Fruit fly (Drosophila melanogaster) whole organism, embryonic: ENCODE measurements around the gene NfI.
A peak's percentile ranks its signal among the peaks of the same experiment; 100 is the strongest.

Source experiments
- Asciz ChIP-seq: fragments of 200-800 bp; sonication (Bioruptor generic); optimal IDR thresholded peaks from 2 replicates; lab custom pipeline; 2017; ENCODE audit warnings: missing biosample characterization, mild to moderate bottlenecking, missing genetic modification characterization, missing genetic modification reagents
- CG10147 ChIP-seq: fragments of 200-800 bp; sonication (Bioruptor generic); optimal IDR thresholded peaks from 2 replicates; lab custom pipeline; 2019; ENCODE audit warnings: missing biosample characterization, mild to moderate bottlenecking, missing genetic modification characterization, moderate library complexity
- CG1024 ChIP-seq: fragments of 200-800 bp; sonication (Bioruptor generic); IDR thresholded peaks from 2 replicates; pipeline ENCODE4 v1.3.6; 2022; ENCODE audit warnings: missing biosample characterization, missing genetic modification characterization
- CG10267 ChIP-seq: fragments of 200-800 bp; sonication (Bioruptor generic); optimal IDR thresholded peaks from 2 replicates; lab custom pipeline; 2018; ENCODE audit warnings: missing biosample characterization, mild to moderate bottlenecking, missing genetic modification characterization, moderate library complexity
- CG10431 ChIP-seq: fragments of 200-800 bp; sonication (Bioruptor generic); optimal IDR thresholded peaks from 3 replicates; lab custom pipeline; 2018; ENCODE audit warnings: missing biosample characterization, mild to moderate bottlenecking, missing genetic modification characterization
- CG12391 ChIP-seq: fragments of 200-800 bp; sonication (Bioruptor generic); optimal IDR thresholded peaks from 3 replicates; lab custom pipeline; 2018; ENCODE audit warnings: missing biosample characterization, mild to moderate bottlenecking, missing genetic modification characterization, moderate library complexity
- CG13123 ChIP-seq: fragments of 200-800 bp; sonication (Bioruptor generic); optimal IDR thresholded peaks from 2 replicates; lab custom pipeline; 2016; ENCODE audit warnings: missing biosample characterization, missing genetic modification characterization
- CG14050 ChIP-seq: fragments of 200-800 bp; sonication (Bioruptor generic); IDR thresholded peaks from 3 replicates; pipeline ENCODE4 v1.3.6; 2022; ENCODE audit warnings: missing biosample characterization, missing genetic modification characterization
- CG15696 ChIP-seq: fragments of 200-800 bp; sonication (Bioruptor generic); optimal IDR thresholded peaks from 2 replicates; lab custom pipeline; 2019; ENCODE audit warnings: missing biosample characterization, mild to moderate bottlenecking, missing genetic modification characterization, moderate library complexity
- CG1603 ChIP-seq: fragments of 200-800 bp; sonication (Bioruptor generic); optimal IDR thresholded peaks from 2 replicates; lab custom pipeline; 2019; ENCODE audit warnings: missing biosample characterization, mild to moderate bottlenecking, missing genetic modification characterization, moderate library complexity
- CG16815 ChIP-seq: fragments of 200-800 bp; sonication (Bioruptor generic); optimal IDR thresholded peaks from 3 replicates; lab custom pipeline; 2017; ENCODE audit warnings: missing biosample characterization, mild to moderate bottlenecking, missing genetic modification characterization
- CG17186 ChIP-seq: fragments of 200-800 bp; sonication (Bioruptor generic); optimal IDR thresholded peaks from 3 replicates; lab custom pipeline; 2017; ENCODE audit warnings: missing biosample characterization, missing genetic modification reagents, missing genetic modification characterization
- CG17359 ChIP-seq: fragments of 200-800 bp; sonication (Bioruptor generic); optimal IDR thresholded peaks from 3 replicates; lab custom pipeline; 2018; ENCODE audit warnings: missing biosample characterization, mild to moderate bottlenecking, missing genetic modification characterization, moderate library complexity
- CG17568 ChIP-seq: fragments of 200-800 bp; sonication (Bioruptor generic); optimal IDR thresholded peaks from 2 replicates; lab custom pipeline; 2018; ENCODE audit warnings: missing biosample characterization, mild to moderate bottlenecking, missing genetic modification characterization, moderate library complexity
- CG1792 ChIP-seq: fragments of 200-800 bp; sonication (Bioruptor generic); optimal IDR thresholded peaks from 2 replicates; lab custom pipeline; 2016; ENCODE audit warnings: missing biosample characterization, missing genetic modification characterization
- CG2199 ChIP-seq: fragments of 200-800 bp; sonication (Bioruptor generic); IDR thresholded peaks from 3 replicates; pipeline ENCODE4 v1.3.6; 2022; ENCODE audit warnings: missing biosample characterization, missing genetic modification characterization
- CG8089 ChIP-seq: fragments of 200-800 bp; sonication (Bioruptor generic); optimal IDR thresholded peaks from 3 replicates; lab custom pipeline; 2016; ENCODE audit warnings: missing biosample characterization, missing genetic modification characterization
- CG8765 ChIP-seq: fragments of 200-800 bp; sonication (Bioruptor generic); IDR thresholded peaks from 2 replicates; pipeline ENCODE4 v1.3.6; 2022; ENCODE audit warnings: missing biosample characterization, missing genetic modification characterization
- CG8924 ChIP-seq: fragments of 200-800 bp; optimal IDR thresholded peaks from 3 replicates; lab custom pipeline; 2019; ENCODE audit warnings: missing biosample characterization, mild to moderate bottlenecking, missing genetic modification characterization, moderate library complexity
- CG9727 ChIP-seq: fragments of 200-800 bp; sonication (Bioruptor generic); optimal IDR thresholded peaks from 3 replicates; lab custom pipeline; 2017; ENCODE audit warnings: missing biosample characterization, mild to moderate bottlenecking, missing genetic modification characterization
- Hmx ChIP-seq: fragments of 200-800 bp; sonication (Bioruptor generic); optimal IDR thresholded peaks from 2 replicates; lab custom pipeline; 2016; ENCODE audit warnings: missing biosample characterization, missing genetic modification characterization
- Hsf ChIP-seq: fragments of 200-800 bp; sonication (Bioruptor generic); optimal IDR thresholded peaks from 3 replicates; lab custom pipeline; 2016; ENCODE audit warnings: missing biosample characterization, missing genetic modification characterization
- Med ChIP-seq: fragments of 200-800 bp; sonication (Bioruptor generic); peaks from one replicate; lab custom pipeline; 2016; ENCODE audit warnings: missing biosample characterization, missing genetic modification characterization, mild to moderate bottlenecking, inconsistent platforms, moderate library complexity
- NC2β ChIP-seq: fragments of 200-800 bp; sonication (Bioruptor generic); optimal IDR thresholded peaks from 2 replicates; lab custom pipeline; 2016; ENCODE audit warnings: missing biosample characterization, missing genetic modification characterization
- Sox100B ChIP-seq: fragments of 200-800 bp; sonication (Bioruptor generic); optimal IDR thresholded peaks from 3 replicates; lab custom pipeline; 2018; ENCODE audit warnings: missing biosample characterization, mild to moderate bottlenecking, missing genetic modification characterization
- Xrp1 ChIP-seq: fragments of 200-800 bp; sonication (Bioruptor generic); IDR thresholded peaks from 2 replicates; pipeline ENCODE4 v1.3.6; 2022; ENCODE audit warnings: missing biosample characterization, missing genetic modification characterization
- bowl ChIP-seq: fragments of 200-800 bp; sonication (Bioruptor generic); IDR thresholded peaks from 2 replicates; pipeline ENCODE4 v1.3.6; 2022; ENCODE audit warnings: missing biosample characterization, missing genetic modification characterization
- bsh ChIP-seq, 2 experiments: fragments of 200-800 bp; sonication (Bioruptor generic); optimal IDR thresholded peaks; 2 replicates each; lab custom pipeline; 2017 to 2018; ENCODE audit warnings: mild to moderate bottlenecking in 2 of 2, missing biosample characterization in 2 of 2, missing genetic modification characterization in 2 of 2, moderate library complexity in 1 of 2
- cg ChIP-seq: fragments of 200-800 bp; sonication (Bioruptor generic); optimal IDR thresholded peaks from 3 replicates; lab custom pipeline; 2019; ENCODE audit warnings: missing biosample characterization, mild to moderate bottlenecking, missing genetic modification characterization, moderate library complexity
- dan ChIP-seq: fragments of 200-800 bp; sonication (Bioruptor generic); IDR thresholded peaks from 2 replicates; pipeline ENCODE4 v1.3.6; 2022; ENCODE audit warnings: missing biosample characterization, missing genetic modification characterization
- dysf ChIP-seq: fragments of 200-800 bp; sonication (Bioruptor generic); IDR thresholded peaks from 3 replicates; pipeline ENCODE4 v1.3.6; 2022; ENCODE audit warnings: missing biosample characterization, missing genetic modification characterization
- eve ChIP-seq, 2 experiments: fragments of >200 bp; optimal IDR thresholded peaks; 2 replicates each; lab custom pipeline; 2017; ENCODE audit warnings: missing biosample characterization in 2 of 2, missing genetic modification characterization in 2 of 2
- fd3F ChIP-seq: fragments of 200-800 bp; sonication (Bioruptor generic); optimal IDR thresholded peaks from 2 replicates; lab custom pipeline; 2018; ENCODE audit warnings: missing biosample characterization, mild to moderate bottlenecking, missing genetic modification characterization, moderate library complexity
- gcm ChIP-seq: fragments of 200-800 bp; sonication (Bioruptor generic); optimal IDR thresholded peaks from 2 replicates; lab custom pipeline; 2019; ENCODE audit warnings: missing biosample characterization, mild to moderate bottlenecking, missing genetic modification characterization, moderate library complexity
- gcm2 ChIP-seq: fragments of 200-800 bp; sonication (Bioruptor generic); optimal IDR thresholded peaks from 2 replicates; lab custom pipeline; 2016; ENCODE audit warnings: missing biosample characterization, missing genetic modification characterization
- gem ChIP-seq: fragments of 200-800 bp; sonication (Bioruptor generic); optimal IDR thresholded peaks from 2 replicates; lab custom pipeline; 2019; ENCODE audit warnings: missing biosample characterization, mild to moderate bottlenecking, missing genetic modification characterization, moderate library complexity
- inv ChIP-seq: fragments of 200-800 bp; sonication (Bioruptor generic); IDR thresholded peaks from 2 replicates; pipeline ENCODE4 v1.3.6; 2022; ENCODE audit warnings: missing biosample characterization, missing genetic modification characterization; ENCODE audit not compliant: partially characterized antibody
- kni ChIP-seq: fragments of 200-800 bp; sonication (Bioruptor generic); optimal IDR thresholded peaks from 3 replicates; lab custom pipeline; 2017; ENCODE audit warnings: mild to moderate bottlenecking, missing biosample characterization, missing genetic modification reagents, missing genetic modification characterization
- mirr ChIP-seq: fragments of 200-800 bp; sonication (Bioruptor generic); optimal IDR thresholded peaks from 3 replicates; lab custom pipeline; 2018; ENCODE audit warnings: missing biosample characterization, mild to moderate bottlenecking, missing genetic modification characterization
- prd ChIP-seq, 3 experiments: fragments of >200 bp in 2 of 3; fragments of 200-800 bp in 1 of 3; sonication (Bioruptor generic) in 1 of 3; optimal IDR thresholded peaks in 2 of 3; IDR thresholded peaks in 1 of 3; 2 replicates in 2 of 3; 3 replicates in 1 of 3; pipeline versions ENCODE4 v1.3.6 to Lab custom; 2017 to 2022; ENCODE audit warnings: missing biosample characterization in 1 of 3, missing genetic modification characterization in 1 of 3
- slp2 ChIP-seq: fragments of 200-800 bp; sonication (Bioruptor generic); optimal IDR thresholded peaks from 2 replicates; lab custom pipeline; 2016; ENCODE audit warnings: missing biosample characterization, missing genetic modification characterization
- sqz ChIP-seq: fragments of 200-800 bp; sonication (Bioruptor generic); optimal IDR thresholded peaks from 3 replicates; lab custom pipeline; 2018; ENCODE audit warnings: missing biosample characterization, mild to moderate bottlenecking, missing genetic modification characterization
- trh ChIP-seq: fragments of 200-800 bp; sonication (Bioruptor generic); optimal IDR thresholded peaks from 2 replicates; lab custom pipeline; 2016; ENCODE audit warnings: missing biosample characterization, missing genetic modification characterization
- tup ChIP-seq: fragments of 200-800 bp; sonication (Bioruptor generic); optimal IDR thresholded peaks from 2 replicates; lab custom pipeline; 2016; ENCODE audit warnings: missing biosample characterization, mild to moderate bottlenecking, missing genetic modification characterization, moderate library complexity
- tx ChIP-seq: fragments of 200-800 bp; sonication (Bioruptor generic); optimal IDR thresholded peaks from 2 replicates; lab custom pipeline; 2016; ENCODE audit warnings: missing biosample characterization, missing genetic modification characterization
- vnd ChIP-seq: fragments of 200-800 bp; sonication (Bioruptor generic); IDR thresholded peaks from 3 replicates; pipeline ENCODE4 v1.3.6; 2022; ENCODE audit warnings: missing biosample characterization, missing genetic modification characterization; ENCODE audit not compliant: partially characterized antibody
- wor ChIP-seq: fragments of 200-800 bp; sonication (Bioruptor generic); IDR thresholded peaks from 2 replicates; pipeline ENCODE4 v1.3.6; 2022; ENCODE audit warnings: missing biosample characterization, missing genetic modification characterization

NfI gene

dm6 chr4:240850-241249 lies 35.3 kb downstream of the NfI start:
- no peak for TF ChIP-seq kni (GFP tag; lab: Kevin White, UChicago)
- no peak for TF ChIP-seq CG17568 (GFP tag; lab: Kevin White, UChicago)
- TF ChIP-seq slp2 (GFP tag; lab: Kevin White, UChicago), result no peak
- TF ChIP-seq CG1792 (GFP tag; lab: Kevin White, UChicago), result no peak
- no peak for TF ChIP-seq prd (optimal IDR thresholded peaks at IDR 0.05; lab: Kevin White, UChicago)
- TF ChIP-seq prd (GFP tag; IDR thresholded peaks at IDR 0.05; lab: Robert Waterston, UW), result no peak
- TF ChIP-seq trh (GFP tag; lab: Kevin White, UChicago), result no peak
- TF ChIP-seq CG13123 (GFP tag; lab: Kevin White, UChicago), result no peak
- TF ChIP-seq tup (GFP tag; lab: Kevin White, UChicago), result no peak
- TF ChIP-seq CG10267, result no peak
- no peak for TF ChIP-seq inv
- no peak for TF ChIP-seq tx

dm6 chr4:238400-238799 lies 37.8 kb downstream of the NfI start:
- TF ChIP-seq CG8089 (GFP tag; lab: Kevin White, UChicago), result peak; percentile 75
- TF ChIP-seq mirr (GFP tag; lab: Kevin White, UChicago), result no peak
- TF ChIP-seq CG9727, result no peak
- no peak for TF ChIP-seq vnd
- TF ChIP-seq fd3F, result no peak
- TF ChIP-seq CG2199, result peak; percentile 88
- no peak for TF ChIP-seq Hmx (GFP tag; lab: Kevin White, UChicago)
- no peak for TF ChIP-seq CG16815 (GFP tag; lab: Kevin White, UChicago)
- TF ChIP-seq CG14050, result no peak
- TF ChIP-seq CG17186 (GFP tag; lab: Kevin White, UChicago), result no peak
- TF ChIP-seq CG1792 (GFP tag; lab: Kevin White, UChicago), result no peak
- no peak for TF ChIP-seq Hsf (GFP tag; lab: Kevin White, UChicago)
- no peak for TF ChIP-seq CG10431 (GFP tag; lab: Kevin White, UChicago)
- no peak for TF ChIP-seq CG1024 (GFP tag; lab: Robert Waterston, UW)
- no peak for TF ChIP-seq bowl
- no peak for TF ChIP-seq NC2β (GFP tag; lab: Kevin White, UChicago)
- TF ChIP-seq, all 482 proteins: peak for 2

- TF ChIP-seq CG12391 (tag; lab: Kevin White, UChicago) (no peak), CG2199 (peak; percentile 97), gem (peak; percentile 6), Med (peak; percentile 31), CG17568 (GFP tag; lab: Kevin White, UChicago) (peak; percentile 9), CG8924 (no peak), prd (optimal IDR thresholded peaks at IDR 0.05; lab: Kevin White, UChicago) (no peak), prd (GFP tag; IDR thresholded peaks at IDR 0.05; lab: Robert Waterston, UW) (no peak), Xrp1 (GFP tag; lab: Robert Waterston, UW) (peak; percentile 54), cg (GFP tag; lab: Kevin White, UChicago) (peak; percentile 67), eve (GFP tag; optimal IDR thresholded peaks at IDR 0.05; lab: Kevin White, UChicago) (peak in 1 of 2 experiments; percentile 4), gcm (GFP tag; lab: Kevin White, UChicago) (no peak), sqz (GFP tag; lab: Kevin White, UChicago) (no peak), CG1603 (peak; percentile 5), dysf (GFP tag; lab: Robert Waterston, UW) (no peak), bsh (GFP tag; optimal IDR thresholded peaks at IDR 0.05; lab: Kevin White, UChicago) (peak in 1 of 2 experiments; percentile 17), CG17359 (tag; lab: Kevin White, UChicago) (peak; percentile 21), wor (GFP tag; lab: Robert Waterston, UW) (no peak), CG1024 (GFP tag; lab: Robert Waterston, UW) (no peak), Sox100B (GFP tag; lab: Kevin White, UChicago) (peak; percentile 27), CG15696 (peak; percentile 43), CG10147 (GFP tag; lab: Kevin White, UChicago) (peak; percentile 6), gcm2 (no peak), dan (GFP tag; lab: Robert Waterston, UW) (no peak), Asciz (GFP tag; lab: Kevin White, UChicago) (peak; percentile 9), CG8765 (GFP tag; lab: Robert Waterston, UW) (no peak)
Observed at dm6 chr4:231185-231584, 45.0 kb downstream of the NfI start.
